Worm (Caenorhabditis elegans): ENCODE results near the gene Y51A2B.2.

Y51A2B.2 gene

DNA sequence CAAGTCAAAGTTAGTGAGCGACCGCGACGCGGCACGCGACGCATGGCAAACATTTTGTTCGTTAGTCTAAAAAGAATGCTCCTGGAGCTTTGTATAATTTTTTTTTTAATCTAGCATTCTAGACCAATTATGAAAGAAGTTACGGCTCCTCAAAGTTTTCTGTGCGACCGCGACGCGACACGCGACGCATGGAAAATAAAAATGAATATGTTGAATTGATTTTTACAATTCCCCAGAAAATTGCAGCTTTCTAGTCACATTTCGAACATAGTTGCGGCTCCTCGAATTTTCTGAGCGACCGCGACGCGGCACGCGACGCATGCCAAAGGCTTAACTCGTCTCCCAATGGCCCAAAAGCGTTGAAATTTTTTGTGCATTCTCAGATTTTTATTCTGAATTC, 50.2 kb downstream of the Y51A2B.2 start, which contains the start of gene ZK262.4:
TSS of gene ZK262.4 (minus strand) at position 101 of the 400 bp plus-strand sequence.
- TF ChIP-seq hlh-15 (tag; optimal IDR thresholded peaks at IDR 0.05), result no peak
- TF ChIP-seq ceh-30 (tag; optimal IDR thresholded peaks at IDR 0.05), result no peak
- no peak for TF ChIP-seq zip-5 (tag; optimal IDR thresholded peaks at IDR 0.05)

- no peak for TF ChIP-seq eyg-1 (tag; optimal IDR thresholded peaks at IDR 0.05)
- no peak for TF ChIP-seq T23F11.4 (GFP tag; optimal IDR thresholded peaks at IDR 0.05)
- no peak for TF ChIP-seq zip-5 (tag; optimal IDR thresholded peaks at IDR 0.05)
- no peak for TF ChIP-seq lim-6 (tag; optimal IDR thresholded peaks at IDR 0.05)
- TF ChIP-seq pag-3 (tag; optimal IDR thresholded peaks at IDR 0.05; ENCODE audit: borderline replicate concordance), result no peak
- TF ChIP-seq ahr-1 (tag; optimal IDR thresholded peaks at IDR 0.05), result no peak
- no peak for TF ChIP-seq pqm-1 (tag; optimal IDR thresholded peaks at IDR 0.05)
- TF ChIP-seq dmd-4 (tag; optimal IDR thresholded peaks at IDR 0.05; ENCODE audit: borderline replicate concordance), result no peak
- no peak for TF ChIP-seq npax-4 (tag; optimal IDR thresholded peaks at IDR 0.05)
- no peak for TF ChIP-seq hlh-15 (tag; optimal IDR thresholded peaks at IDR 0.05)
- no peak for TF ChIP-seq pha-2 (tag; optimal IDR thresholded peaks at IDR 0.05)
- TF ChIP-seq dve-1 (tag; optimal IDR thresholded peaks at IDR 0.05), result no peak
- TF ChIP-seq mec-3 (tag; optimal IDR thresholded peaks at IDR 0.05; ENCODE audit: borderline replicate concordance), result no peak
- TF ChIP-seq pax-1 (tag; optimal IDR thresholded peaks at IDR 0.05), result no peak
- TF ChIP-seq rnt-1 (tag; optimal IDR thresholded peaks at IDR 0.05), result no peak
Measured at ce11 chrV:18425544-18425943, 51.2 kb downstream of the Y51A2B.2 start, which contains the start of gene ZK262.19. Gene ZK262.19, minus strand, starts transcription at chrV:18425644.

DNA sequence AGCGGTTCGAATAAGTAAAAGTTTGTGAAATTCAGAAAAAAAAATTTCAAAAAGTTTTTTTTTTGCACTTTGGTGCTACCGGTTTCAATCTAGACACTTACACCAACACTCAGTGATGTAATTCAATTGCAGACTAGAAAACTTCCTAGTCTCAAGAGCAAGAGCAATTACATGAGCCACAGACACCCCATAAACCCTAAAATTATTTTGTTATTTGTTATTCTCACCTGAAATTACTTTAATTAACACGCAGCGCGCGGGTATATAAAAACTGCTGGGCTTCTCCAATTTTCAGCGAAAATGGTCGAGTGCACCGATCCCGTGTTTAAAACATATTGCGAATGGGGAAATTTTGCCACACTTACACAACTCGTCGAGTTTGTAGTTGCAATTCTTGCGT, 52.0 kb downstream of the Y51A2B.2 start, which contains the start of gene srw-83:
TSS of gene srw-83 (plus strand) at position 301 of the 400 bp plus-strand sequence.
- TF ChIP-seq pag-3 (tag; optimal IDR thresholded peaks at IDR 0.05; ENCODE audit: borderline replicate concordance) (no peak), fax-1 (tag; optimal IDR thresholded peaks at IDR 0.05) (no peak), ceh-2 (tag; optimal IDR thresholded peaks at IDR 0.05) (no peak), hlh-6 (tag; optimal IDR thresholded peaks at IDR 0.05) (no peak), ceh-19 (GFP tag; optimal IDR thresholded peaks at IDR 0.05) (no peak)

Measured in whole organism, late embryonic.